Fruit fly (Drosophila melanogaster) Kc167 (cell line): Measurements from ENCODE around the gene CG42327.

Source experiments
- Myc ChIP-seq: fragments of >200 bp; optimal IDR thresholded peaks from 2 replicates; lab custom pipeline; 2017; ENCODE audit warnings: missing external identifiers
- Sin3A ChIP-seq: fragments of >200 bp; optimal IDR thresholded peaks from 2 replicates; lab custom pipeline; 2018; ENCODE audit warnings: missing external identifiers
- psq ChIP-seq: fragments of >200 bp; optimal IDR thresholded peaks from 2 replicates; lab custom pipeline; 2017; ENCODE audit warnings: missing external identifiers
- ttk ChIP-seq: sonication (Bioruptor generic); optimal IDR thresholded peaks from 2 replicates; lab custom pipeline; 2017; ENCODE audit warnings: missing external identifiers

DNA sequence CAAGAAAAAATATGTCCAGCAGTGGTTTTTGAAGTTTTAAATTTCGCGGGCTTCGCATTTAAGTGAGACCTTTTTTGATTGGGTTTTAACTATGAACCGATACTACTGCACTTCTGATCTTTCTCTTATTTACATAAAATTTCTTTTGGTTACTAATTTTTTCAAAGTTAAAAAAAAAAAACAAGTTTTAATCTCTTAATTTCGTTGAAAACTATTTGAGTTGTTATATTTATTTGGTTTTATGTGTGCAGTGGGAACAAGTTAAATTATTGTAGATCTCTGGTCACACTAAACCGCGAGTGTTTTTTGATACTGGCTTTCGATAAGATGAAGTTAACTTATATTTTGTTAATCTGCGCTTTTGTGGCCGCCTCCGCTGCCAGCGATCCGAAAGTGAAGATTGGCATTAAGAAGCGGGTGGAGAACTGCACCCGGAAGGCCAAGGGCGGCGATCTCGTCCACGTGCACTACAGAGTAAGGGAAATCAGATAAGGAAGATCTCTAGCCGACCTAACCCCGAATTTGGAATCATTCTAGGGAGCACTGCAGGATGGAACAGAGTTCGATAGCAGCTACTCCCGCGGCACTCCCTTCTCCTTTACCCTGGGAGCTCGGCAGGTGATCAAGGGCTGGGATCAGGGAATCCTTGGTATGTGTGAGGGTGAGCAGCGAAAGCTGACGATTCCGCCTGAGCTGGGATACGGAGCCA, 18.2 kb downstream of the CG42327 start, which contains the start of gene CG14715:
- no peak for TF ChIP-seq Myc (lab: Kevin White, UChicago)
- TF ChIP-seq ttk (lab: Kevin White, UChicago): no peak
- no peak for TF ChIP-seq psq (lab: Kevin White, UChicago)
- no peak for TF ChIP-seq Sin3A (lab: Kevin White, UChicago)
